Worm (Caenorhabditis elegans) whole organism, L1 larva: ENCODE data around the gene rpl-25.1.

Source experiments
- ceh-82 ChIP-seq, 3 experiments: fragments of 150-350 bp in 1 of 3; sonication (generic microtip) in 2 of 3; optimal IDR thresholded peaks; 2 replicates each; lab custom pipeline; 2014 to 2017; ENCODE audit warnings: missing biosample characterization in 3 of 3, missing genetic modification characterization in 3 of 3
- elt-2 ChIP-seq: sonication (generic microtip); optimal IDR thresholded peaks from 2 replicates; lab custom pipeline; 2016; ENCODE audit warnings: missing genetic modification characterization, mild to moderate bottlenecking, inconsistent platforms, missing compliant biosample characterization, missing genetic modification reagents
- nhr-11 ChIP-seq: fragments of 150-350 bp; optimal IDR thresholded peaks from 2 replicates; lab custom pipeline; 2014; ENCODE audit warnings: missing biosample characterization, missing genetic modification characterization
- nhr-237 ChIP-seq: fragments of 150-350 bp; optimal IDR thresholded peaks from 2 replicates; lab custom pipeline; 2014; ENCODE audit warnings: missing biosample characterization, missing genetic modification characterization
- snpc-4 ChIP-seq: fragments of 150-350 bp; optimal IDR thresholded peaks from 2 replicates; lab custom pipeline; 2014; ENCODE audit warnings: missing biosample characterization, missing genetic modification characterization

ce11 chrX:4704877-4705276 is 10.1 kb upstream of the rpl-25.1 start, which contains the start of gene aqp-8:
- TF ChIP-seq nhr-237 (tag; lab: Kevin White, UChicago) (no peak), snpc-4 (tag; lab: Kevin White, UChicago) (no peak), ceh-82 (tag; optimal IDR thresholded peaks at IDR 0.05; lab: Kevin White, UChicago) (no peak), elt-2 (tag; lab: Kevin White, UChicago) (no peak), nhr-11 (tag; lab: Kevin White, UChicago) (no peak)
